Worm (Caenorhabditis elegans) whole organism, L4/young adult: ENCODE results near the gene nhr-247.
"Not testable (repeated sequence)": the region's sequence is repeated elsewhere in the genome, so short reads cannot be mapped to it uniquely, and the experiment has no call there.

Source experiments
- W03F9.2 ChIP-seq: fragments of 150-350 bp; optimal IDR thresholded peaks from 2 replicates; lab custom pipeline; 2014; ENCODE audit warnings: missing biosample characterization, missing genetic modification characterization
- dao-5 ChIP-seq: sonication (generic microtip); optimal IDR thresholded peaks from 2 replicates; lab custom pipeline; 2016; ENCODE audit warnings: missing genotype, missing genetic modification characterization, moderate library complexity, missing compliant biosample characterization
- him-1 ChIP-seq: sonication (generic microtip); optimal IDR thresholded peaks from 2 replicates; lab custom pipeline; 2016; ENCODE audit warnings: missing genotype, missing genetic modification reagents, missing genetic modification characterization, missing compliant biosample characterization

nhr-247 gene

ce11 chrV:15322653-15323052 lies at the start of gene nhr-247:
nhr-247 (plus strand) TSS chrV:15322982.
- TF ChIP-seq W03F9.2 (tag; lab: Kevin White, UChicago); dao-5 (tag; lab: Kevin White, UChicago); him-1: not testable (repeated sequence)

ce11 chrV:15274757-15275156 lies 48.0 kb upstream of the nhr-247 start, which contains the start of gene srw-16:
srw-16 (minus strand) TSS chrV:15274857.
- TF ChIP-seq him-1 (no peak), dao-5 (tag; lab: Kevin White, UChicago) (no peak), W03F9.2 (tag; lab: Kevin White, UChicago) (no peak)

- no peak for TF ChIP-seq him-1
- TF ChIP-seq dao-5 (tag; lab: Kevin White, UChicago), result no peak
- no peak for TF ChIP-seq W03F9.2 (tag; lab: Kevin White, UChicago)
Observed at ce11 chrV:15276915-15277314, 45.9 kb upstream of the nhr-247 start, which contains the start of gene srw-17. srw-17 (minus strand) TSS chrV:15277015.

ce11 chrV:15281279-15281949 lies 41.4 kb upstream of the nhr-247 start, which contains the start of the genes srw-19 and srx-51:
srw-19 (minus strand) TSS chrV:15281379.
srx-51 (plus strand) TSS chrV:15281899.
- TF ChIP-seq W03F9.2 (tag; lab: Kevin White, UChicago), result no peak

- TF ChIP-seq W03F9.2 (tag; lab: Kevin White, UChicago) (no peak), dao-5 (tag; lab: Kevin White, UChicago) (no peak), him-1 (no peak)
Observed at ce11 chrV:15285984-15286383, 36.8 kb upstream of the nhr-247 start.

ce11 chrV:15287856-15288255 lies 34.9 kb upstream of the nhr-247 start, which contains the start of gene cyp-34A1:
cyp-34A1 (minus strand) TSS chrV:15287956.
- TF ChIP-seq W03F9.2 (tag; lab: Kevin White, UChicago) (no peak), him-1 (no peak), dao-5 (tag; lab: Kevin White, UChicago) (no peak)

- TF ChIP-seq dao-5 (tag; lab: Kevin White, UChicago), result no peak
- TF ChIP-seq W03F9.2 (tag; lab: Kevin White, UChicago), result no peak
- no peak for TF ChIP-seq him-1
Observed at ce11 chrV:15290995-15291394, 31.8 kb upstream of the nhr-247 start, which contains the start of gene cyp-34A2. cyp-34A2 (minus strand) TSS chrV:15291095.

- TF ChIP-seq him-1, result no peak
- no peak for TF ChIP-seq W03F9.2 (tag; lab: Kevin White, UChicago)
- TF ChIP-seq dao-5 (tag; lab: Kevin White, UChicago), result no peak
Observed at ce11 chrV:15293865-15294264, 28.9 kb upstream of the nhr-247 start, which contains the start of gene str-96. str-96 (minus strand) TSS chrV:15293965.

- TF ChIP-seq him-1 (no peak), dao-5 (tag; lab: Kevin White, UChicago) (no peak), W03F9.2 (tag; lab: Kevin White, UChicago) (no peak)
Observed at ce11 chrV:15298597-15298996, 24.2 kb upstream of the nhr-247 start, which contains the start of gene cpr-3. cpr-3 (minus strand) TSS chrV:15298700.

- no peak for TF ChIP-seq him-1
- no peak for TF ChIP-seq dao-5 (tag; lab: Kevin White, UChicago)
Observed at ce11 chrV:15303625-15304024, 19.2 kb upstream of the nhr-247 start, which contains the start of gene srx-48. srx-48 (minus strand) TSS chrV:15303725.

ce11 chrV:15305502-15305901 lies 17.3 kb upstream of the nhr-247 start, which contains the start of gene T26H8.5:
T26H8.5 (minus strand) TSS chrV:15305602.
- TF ChIP-seq dao-5 (tag; lab: Kevin White, UChicago) (no peak), W03F9.2 (tag; lab: Kevin White, UChicago) (no peak), him-1 (no peak)

ce11 chrV:15306745-15307144 lies 16.0 kb upstream of the nhr-247 start, which contains the start of gene T26H8.4:
T26H8.4 (minus strand) TSS chrV:15306845.
- TF ChIP-seq W03F9.2 (tag; lab: Kevin White, UChicago) (no peak), dao-5 (tag; lab: Kevin White, UChicago) (no peak), him-1 (no peak)

- TF ChIP-seq dao-5 (tag; lab: Kevin White, UChicago) (no peak), W03F9.2 (tag; lab: Kevin White, UChicago) (no peak)
Observed at ce11 chrV:15309011-15309410, 13.8 kb upstream of the nhr-247 start, which contains the start of gene srz-10. srz-10 (minus strand) TSS chrV:15309098.

ce11 chrV:15310780-15311179 lies 12.0 kb upstream of the nhr-247 start, which contains the start of gene irld-62:
irld-62 (plus strand) TSS chrV:15311080.
- TF ChIP-seq him-1 (no peak), W03F9.2 (tag; lab: Kevin White, UChicago) (no peak), dao-5 (tag; lab: Kevin White, UChicago) (no peak)
